Worm (Caenorhabditis elegans): ENCODE measurements around the gene C50E3.7.

The C50E3.7 gene

DNA sequence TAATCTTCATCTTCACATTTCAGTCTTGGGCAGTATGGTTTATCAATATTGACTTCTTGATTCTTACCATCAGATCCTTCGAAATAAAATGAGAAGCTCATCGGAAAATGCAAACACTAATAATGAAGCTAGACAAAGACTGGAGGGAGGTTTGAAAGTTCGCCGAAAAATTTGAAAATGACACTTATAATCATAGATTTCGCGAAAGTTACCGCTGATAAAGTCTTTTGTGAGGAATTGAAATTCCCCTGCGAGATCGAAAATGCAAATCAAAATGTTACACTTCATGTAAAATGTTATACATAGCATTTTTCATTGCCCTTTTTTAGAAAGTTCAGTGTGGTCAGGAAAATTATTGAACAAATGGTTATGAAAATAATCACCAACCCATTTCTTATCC, at the start of gene C50E3.7:
Gene C50E3.7, minus strand, starts transcription at position 101 of the 400 bp plus-strand sequence.
- TF ChIP-seq snpc-4 (tag; optimal IDR thresholded peaks at IDR 0.05) (no peak), blmp-1 (tag; optimal IDR thresholded peaks at IDR 0.05) (no peak), lin-13 (GFP tag; optimal IDR thresholded peaks at IDR 0.05) (no peak)

DNA sequence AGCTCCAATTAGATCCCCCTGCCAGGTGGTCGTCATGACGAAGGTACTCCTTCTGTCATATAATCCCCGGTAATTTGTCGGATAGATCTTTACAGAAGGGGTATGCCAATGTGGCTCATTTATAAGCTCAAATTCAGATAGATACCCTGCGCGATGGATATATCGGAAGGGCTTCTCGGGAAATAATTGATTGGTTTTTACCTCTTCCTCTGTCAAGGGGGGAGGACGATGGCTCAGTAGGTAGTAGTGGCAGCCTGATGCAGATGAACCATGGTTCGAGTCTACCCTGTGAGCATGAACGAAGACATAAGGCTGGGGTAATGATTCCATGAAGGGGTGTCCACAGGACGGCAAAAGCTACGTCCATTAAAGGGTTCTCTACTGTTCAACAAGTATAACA, 49.0 kb upstream of the C50E3.7 start:
- TF ChIP-seq pax-3 (tag; optimal IDR thresholded peaks at IDR 0.05) (no peak), pqm-1 (tag; optimal IDR thresholded peaks at IDR 0.05) (no peak), unc-86 (tag; optimal IDR thresholded peaks at IDR 0.05) (no peak), nhr-90 (tag; optimal IDR thresholded peaks at IDR 0.05; ENCODE audit: poor library complexity) (no peak), isw-1 (GFP tag; IDR thresholded peaks at IDR 0.05) (no peak), efl-1 (optimal IDR thresholded peaks at IDR 0.05) (no peak), efl-1 (GFP tag; optimal IDR thresholded peaks at IDR 0.05 in 1 of 2) (peak in 1 of 2 experiments; percentile 57), unc-62 (GFP tag; optimal IDR thresholded peaks at IDR 0.05) (no peak), mep-1 (tag; optimal IDR thresholded peaks at IDR 0.05) (no peak), nhr-19 (GFP tag; conservative IDR thresholded peaks at IDR 0.05) (no peak)

DNA sequence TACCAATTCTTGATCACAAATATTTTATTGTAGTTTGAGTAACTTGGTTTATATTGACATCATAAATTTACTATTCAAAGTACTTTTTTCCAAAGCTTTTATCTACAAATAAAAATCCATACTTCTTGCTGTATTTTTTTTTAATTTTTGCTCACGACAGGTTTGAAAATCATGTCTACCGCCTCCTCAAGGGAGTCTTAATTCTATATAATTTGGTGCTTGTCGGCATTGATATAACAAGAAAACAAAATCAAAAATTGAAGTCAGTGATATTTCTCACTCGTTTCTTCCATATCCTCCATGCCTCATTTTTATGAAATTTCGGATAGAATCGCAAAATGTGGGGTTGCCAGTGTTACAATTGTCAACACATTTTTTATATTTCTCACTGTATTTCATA, 47.3 kb upstream of the C50E3.7 start, which contains the start of gene str-47:
Gene str-47, plus strand, starts transcription at position 301 of the 400 bp plus-strand sequence.
- TF ChIP-seq fkh-4 (tag; optimal IDR thresholded peaks at IDR 0.05; ENCODE audit: borderline replicate concordance) (no peak), elt-2 (tag; optimal IDR thresholded peaks at IDR 0.05) (no peak), pag-3 (tag; optimal IDR thresholded peaks at IDR 0.05; ENCODE audit: borderline replicate concordance, insufficient read depth) (no peak), pqm-1 (tag; optimal IDR thresholded peaks at IDR 0.05) (no peak), tbx-2 (tag; optimal IDR thresholded peaks at IDR 0.05) (no peak), unc-62 (GFP tag; optimal IDR thresholded peaks at IDR 0.05) (no peak), sox-4 (tag; optimal IDR thresholded peaks at IDR 0.05) (no peak), grh-1 (GFP tag; IDR thresholded peaks at IDR 0.05) (no peak), jun-1 (tag; optimal IDR thresholded peaks at IDR 0.05) (no peak)

DNA sequence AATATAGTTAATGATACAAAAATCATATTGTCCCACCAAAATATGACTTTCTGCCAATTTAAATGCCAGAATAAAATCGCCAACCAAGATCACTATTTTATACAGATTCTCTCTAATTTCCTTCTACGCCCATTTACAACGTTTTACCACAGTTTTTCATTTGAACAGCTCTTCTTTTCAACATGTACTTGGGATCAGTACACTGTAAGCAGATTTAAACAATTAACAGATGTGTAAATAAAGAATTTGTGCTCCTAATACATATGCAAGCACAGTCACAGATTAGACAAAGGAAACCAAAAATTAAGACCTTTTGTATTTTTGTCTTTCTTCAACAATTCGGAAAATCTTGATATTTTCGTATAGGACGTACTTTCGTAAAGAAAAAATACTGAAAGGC, 45.2 kb upstream of the C50E3.7 start, which contains the start of gene F07C4.11:
Gene F07C4.11, minus strand, starts transcription at position 101 of the 400 bp plus-strand sequence.
- no peak for TF ChIP-seq rnt-1 (tag; optimal IDR thresholded peaks at IDR 0.05)
- TF ChIP-seq lir-3 (tag; optimal IDR thresholded peaks at IDR 0.05; ENCODE audit: poor library complexity), result no peak
- TF ChIP-seq nhr-71 (tag; optimal IDR thresholded peaks at IDR 0.05), result no peak
- no peak for TF ChIP-seq ces-1 (GFP tag; optimal IDR thresholded peaks at IDR 0.05)
- TF ChIP-seq mep-1 (tag; optimal IDR thresholded peaks at IDR 0.05), result no peak
- no peak for TF ChIP-seq egl-13 (tag; optimal IDR thresholded peaks at IDR 0.05)
- TF ChIP-seq vab-15 (tag; optimal IDR thresholded peaks at IDR 0.05), result no peak
- no peak for TF ChIP-seq tbx-2 (tag; optimal IDR thresholded peaks at IDR 0.05)
- no peak for TF ChIP-seq ceh-82 (tag; optimal IDR thresholded peaks at IDR 0.05)
- TF ChIP-seq lin-14 (GFP tag; optimal IDR thresholded peaks at IDR 0.05), result no peak
- no peak for TF ChIP-seq unc-130 (tag; optimal IDR thresholded peaks at IDR 0.05)
- no peak for TF ChIP-seq ceh-8 (GFP tag; optimal IDR thresholded peaks at IDR 0.05)
- no peak for TF ChIP-seq fkh-4 (tag; optimal IDR thresholded peaks at IDR 0.05; ENCODE audit: borderline replicate concordance)
- TF ChIP-seq grh-1 (GFP tag; IDR thresholded peaks at IDR 0.05), result no peak
- TF ChIP-seq unc-86 (tag; optimal IDR thresholded peaks at IDR 0.05), result no peak

DNA sequence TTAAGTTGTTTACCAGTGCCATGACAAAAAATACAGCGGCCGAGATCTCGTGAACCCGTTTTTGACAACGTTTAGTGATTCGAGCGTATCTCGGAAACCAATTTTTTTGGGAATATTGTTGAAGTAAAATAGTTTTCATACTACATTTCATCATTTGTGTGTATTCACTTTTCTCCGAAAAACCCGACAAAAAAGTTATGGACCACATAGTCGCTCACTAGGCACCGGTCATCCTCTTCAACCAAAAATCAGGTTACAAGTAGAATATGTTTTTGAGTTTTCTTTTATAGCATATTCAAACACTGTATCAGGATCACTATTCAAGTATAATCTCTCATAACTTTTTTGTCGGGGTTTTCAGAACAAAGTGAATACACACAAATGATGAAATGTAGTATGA, 43.5 kb upstream of the C50E3.7 start:
- TF ChIP-seq ces-1 (GFP tag; optimal IDR thresholded peaks at IDR 0.05) (no peak), ceh-8 (GFP tag; optimal IDR thresholded peaks at IDR 0.05) (no peak), Y116A8C.19 (tag; optimal IDR thresholded peaks at IDR 0.05; ENCODE audit: borderline replicate concordance) (no peak), ets-5 (GFP tag; IDR thresholded peaks at IDR 0.05) (no peak), mef-2 (tag; optimal IDR thresholded peaks at IDR 0.05) (no peak), isw-1 (GFP tag; IDR thresholded peaks at IDR 0.05) (no peak), sptf-1 (tag; optimal IDR thresholded peaks at IDR 0.05) (no peak), nhr-28 (tag; optimal IDR thresholded peaks at IDR 0.05) (no peak), dpl-1 (GFP tag; optimal IDR thresholded peaks at IDR 0.05) (no peak), lin-13 (GFP tag; optimal IDR thresholded peaks at IDR 0.05) (no peak), mab-9 (GFP tag; IDR thresholded peaks at IDR 0.05) (no peak), ceh-90 (tag; optimal IDR thresholded peaks at IDR 0.05) (no peak), aha-1 (tag; optimal IDR thresholded peaks at IDR 0.05) (no peak), nhr-12 (tag; optimal IDR thresholded peaks at IDR 0.05) (no peak), nhr-90 (tag; optimal IDR thresholded peaks at IDR 0.05; ENCODE audit: poor library complexity) (no peak), rnt-1 (tag; optimal IDR thresholded peaks at IDR 0.05) (no peak)
